Fruit fly (Drosophila melanogaster) whole organism, larva: ENCODE results near the gene CG42750.
A peak's percentile ranks its signal among the peaks of the same experiment; 100 is the strongest.

Experiments
- noc ChIP-seq: fragments of 200-800 bp; sonication (Bioruptor generic); optimal IDR thresholded peaks from 3 replicates; lab custom pipeline; 2019; ENCODE audit warnings: missing biosample characterization, mild to moderate bottlenecking, missing genetic modification characterization, moderate library complexity

The CG42750 gene

DNA sequence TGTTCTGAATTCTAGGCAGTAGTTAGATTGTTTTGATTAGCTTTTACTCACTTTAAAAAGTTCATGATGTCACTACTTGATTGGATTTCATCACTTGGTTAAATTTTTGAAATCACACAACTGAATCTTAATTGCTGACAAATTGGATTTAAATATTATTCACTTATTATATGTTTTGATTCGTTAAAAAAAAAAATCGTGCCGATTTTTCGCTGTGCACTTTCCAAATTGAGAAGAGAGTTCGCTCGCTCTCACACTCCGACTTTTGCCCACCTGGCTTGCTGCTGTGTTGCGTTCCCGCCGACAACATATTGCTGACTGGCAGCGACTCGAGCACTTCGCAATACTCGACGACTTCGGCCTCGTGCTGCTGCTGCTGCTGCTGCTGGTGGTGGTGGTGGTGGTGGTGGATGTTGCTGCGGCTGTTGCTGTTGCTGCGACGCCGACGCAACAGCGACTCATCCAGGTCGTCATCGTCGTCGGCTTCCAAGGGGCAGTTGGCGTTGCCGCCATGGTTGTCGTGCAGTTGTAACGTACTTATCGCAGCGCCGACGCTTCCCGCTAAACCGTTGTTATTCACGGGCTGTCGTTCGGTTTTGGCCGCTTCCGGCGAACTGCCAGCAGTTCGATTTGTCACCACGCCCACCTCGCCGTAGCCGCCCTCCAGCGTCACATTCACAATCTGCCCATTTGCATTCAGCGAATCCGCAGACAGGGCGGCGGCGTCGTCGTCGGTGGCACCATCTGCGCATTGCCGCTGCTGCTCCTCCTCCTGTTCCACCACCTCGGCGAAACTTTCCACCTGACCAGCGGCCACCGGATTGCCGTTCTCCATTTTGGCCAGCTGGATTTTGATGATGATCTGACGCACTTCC is 133.9 kb downstream of the CG42750 start:
- TF ChIP-seq noc (tag; lab: Kevin White, UChicago): peak; percentile 78

- no peak for TF ChIP-seq noc (tag; lab: Kevin White, UChicago)
Measured at dm6 chr2L:18140544-18140943, 135.0 kb downstream of the CG42750 start.

DNA sequence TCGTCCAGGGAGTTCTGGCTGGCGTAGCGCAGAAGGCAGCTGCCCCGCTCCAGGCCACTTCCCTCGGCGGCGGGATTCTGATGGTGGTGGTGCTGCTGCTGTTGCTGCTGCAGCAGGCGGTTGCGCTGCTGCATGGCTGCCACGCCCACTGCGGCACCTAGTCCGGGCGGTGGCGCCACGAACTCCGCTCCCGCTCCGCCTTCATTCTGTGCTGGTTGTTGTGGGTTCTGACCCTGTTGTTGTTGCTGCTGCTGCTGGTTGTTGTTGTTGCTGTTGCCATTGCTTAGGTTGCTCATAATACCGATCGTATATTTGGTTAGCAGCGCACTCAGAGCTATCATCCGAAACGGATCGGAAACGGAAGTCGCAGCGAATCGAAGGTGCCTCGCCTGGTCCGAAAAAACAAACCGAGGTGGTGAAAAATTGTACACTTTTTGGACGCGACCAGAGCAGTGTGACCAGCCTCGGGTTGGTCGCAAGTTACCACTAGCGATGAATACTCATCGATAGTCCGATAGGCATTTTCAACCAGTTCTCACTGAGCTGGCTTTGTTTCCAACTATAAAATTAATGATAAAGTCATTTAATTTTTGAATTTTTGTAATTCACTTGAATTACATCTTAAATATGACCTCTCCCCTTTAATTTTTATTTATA is 137.9 kb downstream of the CG42750 start, which contains the start of gene kel:
kel (minus strand) TSS at position 493 of the 657 bp plus-strand sequence.
- TF ChIP-seq noc (tag; lab: Kevin White, UChicago): peak; percentile 49

DNA sequence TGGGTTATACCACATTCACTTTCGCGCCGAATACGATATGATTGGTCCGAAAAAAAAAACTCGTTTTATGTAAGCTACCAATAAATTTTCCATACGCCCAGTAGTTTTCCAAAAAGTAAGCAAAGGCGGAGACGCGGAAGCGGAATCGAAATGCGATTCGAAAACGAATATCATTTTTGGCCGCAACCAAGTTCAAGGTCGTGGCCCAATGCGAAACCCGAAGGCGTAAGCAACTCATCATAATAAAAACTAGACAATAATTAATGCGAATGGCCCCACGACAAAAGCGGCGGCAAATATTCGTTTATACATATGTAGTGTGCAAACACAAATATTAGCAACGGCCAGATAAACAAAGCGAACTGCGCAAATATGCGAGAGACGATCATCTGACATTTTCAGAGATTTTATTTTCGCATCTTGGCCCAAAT is 139.1 kb downstream of the CG42750 start:
- TF ChIP-seq noc (tag; lab: Kevin White, UChicago): peak; percentile 87

DNA sequence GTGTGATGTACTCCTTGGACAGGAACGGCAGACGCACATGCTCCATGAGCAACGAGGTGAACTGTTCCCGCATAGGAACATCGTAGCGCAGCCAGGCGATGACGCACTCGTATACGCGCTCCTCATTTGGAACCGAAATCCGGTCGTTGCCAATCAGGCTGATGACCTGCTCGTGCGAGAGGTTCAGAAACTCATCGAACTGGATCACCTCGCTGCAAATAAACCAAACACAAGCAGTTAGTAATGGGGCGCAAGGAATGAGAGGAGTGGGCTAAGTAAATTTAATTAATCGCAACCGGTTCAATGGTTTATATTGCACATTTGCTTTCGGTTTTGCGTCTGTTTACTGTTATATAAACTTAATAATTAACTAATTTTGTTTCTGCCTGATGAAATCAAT is 141.0 kb downstream of the CG42750 start:
- TF ChIP-seq noc (tag; lab: Kevin White, UChicago): no peak

DNA sequence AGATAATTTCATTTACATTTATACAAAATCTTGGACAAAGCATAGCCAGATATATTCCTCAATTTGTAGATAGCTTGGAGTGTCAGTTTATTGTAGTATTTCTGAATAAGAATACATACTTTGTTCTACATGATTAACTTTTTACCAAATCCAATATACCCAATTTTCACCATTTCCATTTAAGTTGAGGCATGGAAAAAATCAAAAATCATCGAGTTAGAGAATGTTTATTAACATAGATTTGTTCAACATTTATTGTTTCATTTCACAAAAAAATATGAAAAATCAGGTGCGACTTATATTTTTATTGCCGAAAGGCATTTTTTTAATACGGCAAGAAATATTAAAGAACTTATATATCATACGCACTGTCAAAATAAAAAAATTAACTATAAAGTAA is 149.9 kb downstream of the CG42750 start, which contains the start of gene Grl36b:
Grl36b (minus strand) TSS at position 101 of the 400 bp plus-strand sequence.
- no peak for TF ChIP-seq noc (tag; lab: Kevin White, UChicago)

DNA sequence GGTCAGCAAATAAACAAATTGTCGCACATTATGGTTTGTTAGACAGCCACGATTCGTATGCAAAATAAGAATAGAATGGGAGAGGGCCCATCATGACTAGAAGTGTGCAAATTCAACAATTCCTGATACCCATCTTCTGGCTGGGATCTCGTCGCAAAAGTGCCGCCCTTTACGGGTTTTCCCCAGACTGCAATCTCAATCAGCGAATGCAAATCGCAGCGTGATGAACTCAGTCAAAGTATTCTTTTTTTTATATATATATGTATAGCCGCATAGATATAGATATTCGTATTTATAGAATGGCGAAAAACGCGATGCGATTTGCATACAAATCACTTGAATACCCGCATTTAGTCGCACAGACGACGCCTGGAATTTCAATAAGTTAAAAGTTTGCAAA is 152.7 kb downstream of the CG42750 start:
- no peak for TF ChIP-seq noc (tag; lab: Kevin White, UChicago)

dm6 chr2L:18122231-18122551 is 153.4 kb downstream of the CG42750 start:
- TF ChIP-seq noc (tag; lab: Kevin White, UChicago): no peak

DNA sequence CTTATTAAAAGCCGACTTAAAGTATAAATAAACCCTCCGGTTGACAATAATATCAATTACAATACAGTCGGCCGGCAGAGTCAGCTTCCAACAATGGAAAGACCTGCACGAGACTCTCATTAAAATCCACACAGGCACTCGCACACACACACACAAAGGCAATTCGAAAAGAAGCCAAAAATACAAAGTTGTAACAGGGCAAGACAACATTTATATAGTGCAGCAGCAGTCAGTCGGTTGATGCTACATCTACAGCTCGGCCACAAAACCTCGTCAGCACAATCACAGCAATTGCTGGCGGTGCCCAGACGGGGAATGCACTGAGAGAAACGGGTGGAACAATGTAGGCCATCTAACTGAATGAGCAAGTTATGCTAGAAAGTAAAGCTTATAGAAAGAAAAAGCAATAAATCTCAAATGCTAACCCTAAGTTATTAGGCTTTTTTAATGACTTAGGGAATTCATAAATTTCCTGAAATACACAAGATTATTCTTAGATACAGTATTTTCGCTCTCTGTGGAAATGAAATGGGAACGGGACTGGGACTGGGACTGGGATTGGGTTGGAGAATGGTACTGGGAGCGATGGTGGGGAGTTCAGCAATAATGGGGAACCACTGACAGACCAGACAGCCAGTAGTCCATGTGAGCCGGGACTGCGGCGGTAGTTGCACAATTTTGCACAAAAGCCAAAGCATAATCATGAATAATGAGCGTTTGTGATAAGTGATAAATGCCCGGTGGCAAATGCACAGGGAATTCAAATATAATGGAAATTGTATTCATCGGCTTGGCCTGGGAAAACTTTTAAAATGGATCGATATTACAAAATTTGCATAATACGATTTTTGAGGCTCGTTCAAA is 154.0 kb downstream of the CG42750 start:
- TF ChIP-seq noc (tag; lab: Kevin White, UChicago): no peak

- TF ChIP-seq noc (tag; lab: Kevin White, UChicago): peak; percentile 18
Measured at dm6 chr2L:18119643-18120042, 155.9 kb downstream of the CG42750 start, which contains the start of gene CG5758. Gene CG5758, plus strand, starts transcription at chr2L:18119995.

DNA sequence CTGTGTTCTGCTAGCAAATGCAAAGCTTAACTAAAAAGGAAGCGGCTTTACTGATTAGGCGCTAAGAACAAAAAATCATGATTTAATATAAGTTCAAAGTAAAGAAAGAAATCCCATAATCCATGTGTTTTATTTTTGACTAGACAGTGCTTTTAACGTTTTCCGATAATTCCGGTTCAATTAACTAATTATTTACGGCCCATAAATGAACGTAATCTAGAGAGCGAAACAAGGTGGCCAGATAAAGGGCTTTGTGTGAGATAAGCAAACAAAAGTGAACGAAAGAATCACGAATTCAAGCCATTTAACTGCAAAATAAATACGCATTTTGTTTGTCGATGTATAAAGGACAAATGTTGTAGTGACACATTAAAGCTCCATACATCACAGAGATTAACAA is 160.5 kb downstream of the CG42750 start:
- TF ChIP-seq noc (tag; lab: Kevin White, UChicago): no peak

- TF ChIP-seq noc (tag; lab: Kevin White, UChicago): peak; percentile 6
Measured at dm6 chr2L:18114176-18114703, 161.3 kb downstream of the CG42750 start, which contains the start of gene CG15152. Gene CG15152, plus strand, starts transcription at chr2L:18114547.

- no peak for TF ChIP-seq noc (tag; lab: Kevin White, UChicago)
Measured at dm6 chr2L:18113079-18113478, 162.5 kb downstream of the CG42750 start, which contains the start of gene CG44476. Gene CG44476, minus strand, starts transcription at chr2L:18113179.

DNA sequence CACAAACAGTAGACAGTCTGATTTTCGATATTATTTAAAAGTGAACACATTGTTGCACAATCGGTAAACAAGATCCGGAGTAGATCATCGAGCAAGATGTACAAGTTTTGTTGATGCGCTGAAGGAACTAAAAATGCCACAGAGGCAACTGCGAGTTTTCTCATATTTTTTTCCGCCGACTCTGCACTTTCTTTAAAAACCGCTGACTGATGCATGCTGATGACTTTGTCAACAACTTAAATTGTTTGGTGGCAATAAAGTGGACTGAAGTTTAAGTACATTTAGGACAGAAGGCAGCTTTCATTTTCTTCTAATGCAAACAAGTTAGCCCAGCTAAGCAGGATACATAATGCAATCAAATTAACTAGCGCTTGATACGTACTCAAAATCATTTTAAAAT is 163.1 kb downstream of the CG42750 start:
- no peak for TF ChIP-seq noc (tag; lab: Kevin White, UChicago)
